Fruit fly (Drosophila melanogaster): ENCODE data around the gene Clic.

DNA sequence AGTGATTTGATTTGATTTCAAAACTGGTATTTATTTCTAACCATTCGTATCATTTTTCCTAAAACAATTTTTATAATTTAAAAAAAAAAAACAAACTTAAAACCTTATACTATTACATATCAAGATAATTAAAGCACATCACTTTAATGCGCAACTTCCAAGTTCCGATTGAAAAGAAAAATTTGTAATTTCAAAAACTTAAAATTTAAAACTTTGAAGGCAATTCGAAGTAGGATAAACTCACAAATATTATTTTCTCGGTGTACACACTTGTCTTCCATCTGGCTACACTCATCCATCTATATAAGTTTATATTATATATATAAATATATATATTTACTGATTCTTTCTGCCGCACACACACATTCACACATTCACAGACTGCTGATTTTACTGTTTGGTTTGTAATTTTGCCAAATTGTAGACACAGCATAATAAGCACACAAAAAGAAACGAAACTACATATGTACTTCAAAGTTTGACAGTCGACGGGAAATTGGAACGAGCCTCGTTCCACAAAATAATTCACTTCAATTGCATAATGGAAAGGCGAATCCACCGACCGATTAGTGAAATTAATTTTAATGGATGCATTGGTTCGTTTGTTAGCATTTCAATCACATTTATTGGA, 36.0 kb downstream of the Clic start:
- TF ChIP-seq CG1529 (GFP tag; optimal IDR thresholded peaks at IDR 0.05) (no peak), Bdp1 (GFP tag; optimal IDR thresholded peaks at IDR 0.05) (no peak), BEAF-32 (GFP tag; optimal IDR thresholded peaks at IDR 0.05) (no peak), CG17802 (tag; optimal IDR thresholded peaks at IDR 0.05) (no peak), CG4424 (GFP tag; optimal IDR thresholded peaks at IDR 0.05) (no peak), fru (optimal IDR thresholded peaks at IDR 0.05) (no peak), CG12071 (GFP tag; optimal IDR thresholded peaks at IDR 0.05) (no peak), seq (GFP tag; IDR thresholded peaks at IDR 0.05) (no peak), CG2678 (tag; optimal IDR thresholded peaks at IDR 0.05) (no peak), Hmr (GFP tag; optimal IDR thresholded peaks at IDR 0.05) (no peak), CG6854 (GFP tag; optimal IDR thresholded peaks at IDR 0.05) (no peak), chif (GFP tag; optimal IDR thresholded peaks at IDR 0.05) (no peak)
